Fruit fly (Drosophila melanogaster) whole organism, adult: Measurements from ENCODE around the gene CG8460.

ENCODE experiments used
- CG11617 ChIP-seq: fragments of 200-800 bp; sonication (Bioruptor generic); optimal IDR thresholded peaks from 2 replicates; lab custom pipeline; 2017; ENCODE audit warnings: mild to moderate bottlenecking, missing biosample characterization, missing genetic modification reagents, missing genetic modification characterization
- CG12768 ChIP-seq: fragments of 200-800 bp; sonication (Bioruptor generic); optimal IDR thresholded peaks from 2 replicates; lab custom pipeline; 2017; ENCODE audit warnings: missing biosample characterization, missing genetic modification characterization, mild to moderate bottlenecking, moderate library complexity, missing genetic modification reagents
- CG14711 ChIP-seq: fragments of 200-800 bp; sonication (Bioruptor generic); optimal IDR thresholded peaks from 2 replicates; lab custom pipeline; 2018; ENCODE audit warnings: missing biosample characterization, mild to moderate bottlenecking, missing genetic modification characterization, moderate library complexity
- CG1620 ChIP-seq: fragments of 200-800 bp; sonication (Bioruptor generic); optimal IDR thresholded peaks from 2 replicates; lab custom pipeline; 2016; ENCODE audit warnings: missing biosample characterization, missing genetic modification characterization
- CG33017 ChIP-seq: fragments of 200-800 bp; sonication (Bioruptor generic); optimal IDR thresholded peaks from 2 replicates; lab custom pipeline; 2018; ENCODE audit warnings: missing biosample characterization, mild to moderate bottlenecking, missing genetic modification characterization, moderate library complexity
- CG5204 ChIP-seq: fragments of 200-800 bp; sonication (Bioruptor generic); optimal IDR thresholded peaks from 2 replicates; lab custom pipeline; 2016; ENCODE audit warnings: missing biosample characterization, missing genetic modification characterization
- CG7045 ChIP-seq: fragments of 200-800 bp; sonication (Bioruptor generic); optimal IDR thresholded peaks from 2 replicates; lab custom pipeline; 2017; ENCODE audit warnings: missing biosample characterization, mild to moderate bottlenecking, missing genetic modification characterization
- CG7101 ChIP-seq: fragments of 200-800 bp; sonication (Bioruptor generic); optimal IDR thresholded peaks from 2 replicates; lab custom pipeline; 2018; ENCODE audit warnings: missing biosample characterization, mild to moderate bottlenecking, missing genetic modification characterization, moderate library complexity
- Clk ChIP-seq: fragments of 200-800 bp; sonication (Bioruptor generic); optimal IDR thresholded peaks from 2 replicates; lab custom pipeline; 2017; ENCODE audit warnings: missing biosample characterization, missing genetic modification characterization
- Crg-1 ChIP-seq: fragments of 200-800 bp; sonication (Bioruptor generic); optimal IDR thresholded peaks from 2 replicates; lab custom pipeline; 2016; ENCODE audit warnings: missing biosample characterization, missing genetic modification characterization
- Hr96 ChIP-seq: fragments of 200-800 bp; sonication (Bioruptor generic); optimal IDR thresholded peaks from 2 replicates; lab custom pipeline; 2016; ENCODE audit warnings: missing biosample characterization, missing genetic modification characterization
- Mnt ChIP-seq: fragments of 200-800 bp; sonication (Bioruptor generic); optimal IDR thresholded peaks from 2 replicates; lab custom pipeline; 2016; ENCODE audit warnings: missing biosample characterization, mild to moderate bottlenecking, missing genetic modification characterization
- bab1 ChIP-seq: fragments of 200-800 bp; sonication (Bioruptor generic); optimal IDR thresholded peaks from 3 replicates; lab custom pipeline; 2019; ENCODE audit warnings: missing biosample characterization, mild to moderate bottlenecking, missing genetic modification characterization, moderate library complexity
- cic ChIP-seq: fragments of 200-800 bp; sonication (Bioruptor generic); optimal IDR thresholded peaks from 2 replicates; lab custom pipeline; 2017; ENCODE audit warnings: missing biosample characterization, mild to moderate bottlenecking, missing genetic modification characterization, moderate library complexity
- cnc ChIP-seq, 2 experiments: fragments of >200 bp; optimal IDR thresholded peaks; 2 replicates each; lab custom pipeline; 2017
- kay ChIP-seq: fragments of 200-800 bp; sonication (Bioruptor generic); peaks from one replicate; lab custom pipeline; 2016; ENCODE audit warnings: missing biosample characterization, missing genetic modification characterization, borderline replicate concordance
- ovo ChIP-seq: fragments of 200-800 bp; sonication (Bioruptor generic); optimal IDR thresholded peaks from 2 replicates; lab custom pipeline; 2016; ENCODE audit warnings: missing biosample characterization, missing genetic modification characterization
- pad ChIP-seq: fragments of 200-800 bp; sonication (Bioruptor generic); optimal IDR thresholded peaks from 3 replicates; lab custom pipeline; 2017; ENCODE audit warnings: missing biosample characterization, missing genetic modification characterization, mild to moderate bottlenecking, moderate library complexity, missing genetic modification reagents
- tj ChIP-seq: fragments of 200-800 bp; sonication (Bioruptor generic); optimal IDR thresholded peaks from 3 replicates; lab custom pipeline; 2017; ENCODE audit warnings: missing biosample characterization, mild to moderate bottlenecking, missing genetic modification characterization, moderate library complexity
- toe ChIP-seq: fragments of 200-800 bp; sonication (Bioruptor generic); optimal IDR thresholded peaks from 2 replicates; lab custom pipeline; 2016; ENCODE audit warnings: missing biosample characterization, missing genetic modification characterization

Gene CG8460

dm6 chr2L:8162307-8163024 is 34.5 kb upstream of the CG8460 start, which contains the start of gene Acbp1:
Gene Acbp1, minus strand, starts transcription at chr2L:8162452.
- TF ChIP-seq Crg-1 (GFP tag; lab: Kevin White, UChicago) (peak; percentile 87), CG33017 (tag; lab: Kevin White, UChicago) (peak; percentile 99), toe (GFP tag; lab: Kevin White, UChicago) (peak; percentile 97), CG1620 (GFP tag; lab: Kevin White, UChicago) (peak; percentile 85), tj (GFP tag; lab: Kevin White, UChicago) (peak; percentile 90), CG11617 (peak; percentile 100), kay (GFP tag; lab: Kevin White, UChicago) (peak; percentile 92), CG14711 (tag; lab: Kevin White, UChicago) (peak; percentile 92), Mnt (GFP tag; lab: Kevin White, UChicago) (peak; percentile 92), pad (peak; percentile 87), CG12768 (GFP tag; lab: Kevin White, UChicago) (peak; percentile 98), Clk (GFP tag; lab: Kevin White, UChicago) (peak; percentile 95), bab1 (peak; percentile 99), ovo (peak; percentile 88), CG7101 (tag; lab: Kevin White, UChicago) (peak; percentile 97), cic (GFP tag; lab: Kevin White, UChicago) (peak; percentile 91), CG5204 (peak; percentile 95), CG7045 (peak; percentile 98), cnc (optimal IDR thresholded peaks at IDR 0.05; lab: Kevin White, UChicago) (no peak), Hr96 (peak; percentile 95)

dm6 chr2L:8163025-8163351 is 34.0 kb upstream of the CG8460 start, which contains the start of gene Piezo:
Gene Piezo, plus strand, starts transcription at chr2L:8163073.
- TF ChIP-seq cic (GFP tag; lab: Kevin White, UChicago) (peak; percentile 5), tj (GFP tag; lab: Kevin White, UChicago) (peak; percentile 65), Mnt (GFP tag; lab: Kevin White, UChicago) (peak; percentile 61), Clk (GFP tag; lab: Kevin White, UChicago) (no peak)

- TF ChIP-seq CG14711 (tag; lab: Kevin White, UChicago): no peak
- TF ChIP-seq CG11617: peak; percentile 51
- TF ChIP-seq CG33017 (tag; lab: Kevin White, UChicago): peak; percentile 61
- no peak for TF ChIP-seq cnc (optimal IDR thresholded peaks at IDR 0.05; lab: Kevin White, UChicago)
- TF ChIP-seq tj (GFP tag; lab: Kevin White, UChicago): peak; percentile 58
- peak; percentile 33 for TF ChIP-seq CG5204
- peak; percentile 70 for TF ChIP-seq CG7045
- TF ChIP-seq Crg-1 (GFP tag; lab: Kevin White, UChicago): peak; percentile 43
- peak; percentile 33 for TF ChIP-seq bab1
- TF ChIP-seq Hr96: peak; percentile 34
- no peak for TF ChIP-seq ovo
- peak; percentile 78 for TF ChIP-seq CG12768 (GFP tag; lab: Kevin White, UChicago)
- no peak for TF ChIP-seq kay (GFP tag; lab: Kevin White, UChicago)
- TF ChIP-seq Mnt (GFP tag; lab: Kevin White, UChicago): peak; percentile 40
- peak; percentile 43 for TF ChIP-seq toe (GFP tag; lab: Kevin White, UChicago)
- TF ChIP-seq cic (GFP tag; lab: Kevin White, UChicago): peak; percentile 88
- TF ChIP-seq CG7101 (tag; lab: Kevin White, UChicago): peak; percentile 38
- TF ChIP-seq CG1620 (GFP tag; lab: Kevin White, UChicago): no peak
- TF ChIP-seq pad: peak; percentile 25
Observed at dm6 chr2L:8163588-8164166, 33.3 kb upstream of the CG8460 start.

- TF ChIP-seq kay (GFP tag; lab: Kevin White, UChicago): peak; percentile 24
- TF ChIP-seq Clk (GFP tag; lab: Kevin White, UChicago): no peak
- TF ChIP-seq ovo: no peak
Observed at dm6 chr2L:8164219-8164618, 32.8 kb upstream of the CG8460 start.

dm6 chr2L:8165800-8166576 is 31.0 kb upstream of the CG8460 start:
- TF ChIP-seq kay (GFP tag; lab: Kevin White, UChicago) (peak; percentile 19), cic (GFP tag; lab: Kevin White, UChicago) (no peak)

- no peak for TF ChIP-seq kay (GFP tag; lab: Kevin White, UChicago)
- TF ChIP-seq CG7101 (tag; lab: Kevin White, UChicago): no peak
- TF ChIP-seq CG33017 (tag; lab: Kevin White, UChicago): no peak
- no peak for TF ChIP-seq cic (GFP tag; lab: Kevin White, UChicago)
- TF ChIP-seq bab1: no peak
- TF ChIP-seq CG7045: no peak
Observed at dm6 chr2L:8168075-8168474, 28.9 kb upstream of the CG8460 start.
